Comparison of ENCODE assay signal across 2 worm cellular contexts in the genomic region with DNA sequence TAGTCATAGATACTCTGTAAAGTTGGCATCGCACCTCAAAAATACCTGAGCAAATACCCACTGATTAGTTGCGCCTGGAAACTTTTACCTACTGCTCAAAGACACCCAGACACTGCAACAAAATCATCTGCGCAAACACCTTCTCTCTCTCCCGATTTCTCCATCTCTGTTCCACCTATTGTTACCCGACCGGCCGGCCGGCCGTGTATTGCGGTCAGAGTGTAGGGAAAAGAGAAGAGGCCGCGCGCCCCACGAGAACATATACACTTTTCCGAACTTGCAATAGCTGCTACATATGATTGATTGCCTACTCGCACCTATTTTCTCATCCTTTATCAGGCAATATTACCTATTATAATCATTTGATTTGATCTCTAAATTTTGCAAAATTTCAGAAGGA.
TF ChIP-seq lines count a peak whose summit lies in the region.

No protein-coding gene starts in this region.

TF ChIP-seq in whole organism, L1 larva, 84 proteins besides CTCF, POLR2A, EP300 and RAD21 (continued from another document):
- TF ChIP-seq lir-3 (tag; optimal IDR thresholded peaks at IDR 0.05; lab: Kevin White, UChicago; ENCODE audit: poor library complexity) (no peak), elt-3 (tag; optimal IDR thresholded peaks at IDR 0.05; lab: Kevin White, UChicago) (peak in 1 of 6 experiments; percentile 12), unc-98 (GFP tag; IDR thresholded peaks at IDR 0.05; lab: Robert Waterston, UW) (no peak), lin-14 (GFP tag; optimal IDR thresholded peaks at IDR 0.05; lab: Kevin White, UChicago) (peak; percentile 69), ama-1 (optimal IDR thresholded peaks at IDR 0.05; lab: Kevin White, UChicago) (no peak), ceh-82 (tag; optimal IDR thresholded peaks at IDR 0.05; lab: Kevin White, UChicago) (no peak), snpc-4 (tag; optimal IDR thresholded peaks at IDR 0.05; lab: Kevin White, UChicago) (no peak), nhr-85 (tag; lab: Kevin White, UChicago) (no peak), skn-1 (tag; optimal IDR thresholded peaks at IDR 0.05; lab: Kevin White, UChicago) (peak; percentile 30), pag-3 (tag; optimal IDR thresholded peaks at IDR 0.05; lab: Kevin White, UChicago; ENCODE audit: borderline replicate concordance, insufficient read depth) (no peak), nhr-90 (tag; optimal IDR thresholded peaks at IDR 0.05; lab: Kevin White, UChicago; ENCODE audit: poor library complexity) (no peak), lin-13 (GFP tag; optimal IDR thresholded peaks at IDR 0.05; lab: Kevin White, UChicago) (no peak), ceh-90 (tag; optimal IDR thresholded peaks at IDR 0.05; lab: Kevin White, UChicago) (no peak), unc-130 (tag; optimal IDR thresholded peaks at IDR 0.05; lab: Kevin White, UChicago) (no peak), nhr-20 (tag; optimal IDR thresholded peaks at IDR 0.05; lab: Kevin White, UChicago) (peak; percentile 5), dsc-1 (tag; optimal IDR thresholded peaks at IDR 0.05; lab: Kevin White, UChicago) (no peak), C34B4.2 (tag; optimal IDR thresholded peaks at IDR 0.05; lab: Kevin White, UChicago) (no peak)

TF ChIP-seq in whole organism, L4 larva, 104 proteins besides CTCF, POLR2A, EP300 and RAD21 (continued from another document):
- TF ChIP-seq egl-43 (GFP tag; IDR thresholded peaks at IDR 0.05; lab: Robert Waterston, UW) (no peak), spr-3 (GFP tag; optimal IDR thresholded peaks at IDR 0.05; lab: Kevin White, UChicago) (no peak), dmd-9 (GFP tag; IDR thresholded peaks at IDR 0.05; lab: Robert Waterston, UW) (no peak), vab-7 (GFP tag; IDR thresholded peaks at IDR 0.05; lab: Robert Waterston, UW) (no peak), hlh-11 (tag; optimal IDR thresholded peaks at IDR 0.05; lab: Kevin White, UChicago) (peak; percentile 20), Y48G9A.11 (GFP tag; IDR thresholded peaks at IDR 0.05; lab: Robert Waterston, UW) (no peak), unc-39 (tag; optimal IDR thresholded peaks at IDR 0.05; lab: Kevin White, UChicago) (no peak), php-3 (GFP tag; IDR thresholded peaks at IDR 0.05; lab: Robert Waterston, UW) (no peak), lsy-2 (tag; optimal IDR thresholded peaks at IDR 0.05; lab: Kevin White, UChicago) (no peak), set-16 (GFP tag; IDR thresholded peaks at IDR 0.05; lab: Robert Waterston, UW) (no peak), ztf-11 (tag; optimal IDR thresholded peaks at IDR 0.05; lab: Kevin White, UChicago) (no peak), zip-11 (GFP tag; IDR thresholded peaks at IDR 0.05; lab: Robert Waterston, UW) (no peak), tra-1 (GFP tag; IDR thresholded peaks at IDR 0.05; lab: Robert Waterston, UW) (no peak), nhr-28 (tag; optimal IDR thresholded peaks at IDR 0.05; lab: Kevin White, UChicago) (peak; percentile 1), rbr-2 (tag; optimal IDR thresholded peaks at IDR 0.05; lab: Kevin White, UChicago) (peak; percentile 6), lin-38 (GFP tag; IDR thresholded peaks at IDR 0.05; lab: Robert Waterston, UW) (no peak), dmd-8 (GFP tag; IDR thresholded peaks at IDR 0.05; lab: Robert Waterston, UW) (no peak)
